Worm (Caenorhabditis elegans): ENCODE data around the gene Y65A5A.24.

Gene Y65A5A.24

ce11 chrIV:16393668-16394067 is at the start of gene Y65A5A.24:
Y65A5A.24 (plus strand) TSS chrIV:16393968.
- TF ChIP-seq ZK185.1 (tag; optimal IDR thresholded peaks at IDR 0.05; ENCODE audit: poor library complexity, severe bottlenecking) (no peak), Y79H2A.3 (GFP tag; conservative IDR thresholded peaks at IDR 0.05) (no peak), snpc-4 (GFP tag; optimal IDR thresholded peaks at IDR 0.05) (no peak), snpc-4 (tag; optimal IDR thresholded peaks at IDR 0.05) (peak in 1 of 4 experiments; percentile 36)

ce11 chrIV:16346514-16346913 is 47.3 kb upstream of the Y65A5A.24 start, which contains the start of gene C35D6.3:
C35D6.3 (plus strand) TSS chrIV:16346814.
- TF ChIP-seq ztf-26 (tag; optimal IDR thresholded peaks at IDR 0.05) (no peak), F22D6.2 (tag; optimal IDR thresholded peaks at IDR 0.05) (no peak), nhr-90 (tag; optimal IDR thresholded peaks at IDR 0.05) (no peak), lag-1 (GFP tag; IDR thresholded peaks at IDR 0.05) (no peak), snpc-1.1 (tag; optimal IDR thresholded peaks at IDR 0.05; ENCODE audit: insufficient read depth) (no peak), zfh-2 (GFP tag; conservative IDR thresholded peaks at IDR 0.05) (no peak), dox-1 (GFP tag; IDR thresholded peaks at IDR 0.05) (no peak), die-1 (tag; optimal IDR thresholded peaks at IDR 0.05) (no peak), attf-5 (GFP tag; optimal IDR thresholded peaks at IDR 0.05) (no peak), F39B2.1 (GFP tag; IDR thresholded peaks at IDR 0.05) (no peak), efl-1 (GFP tag; optimal IDR thresholded peaks at IDR 0.05) (no peak), let-607 (tag; optimal IDR thresholded peaks at IDR 0.05) (no peak), madf-8 (GFP tag; conservative IDR thresholded peaks at IDR 0.05) (no peak), aptf-3 (GFP tag; IDR thresholded peaks at IDR 0.05) (no peak)

DNA sequence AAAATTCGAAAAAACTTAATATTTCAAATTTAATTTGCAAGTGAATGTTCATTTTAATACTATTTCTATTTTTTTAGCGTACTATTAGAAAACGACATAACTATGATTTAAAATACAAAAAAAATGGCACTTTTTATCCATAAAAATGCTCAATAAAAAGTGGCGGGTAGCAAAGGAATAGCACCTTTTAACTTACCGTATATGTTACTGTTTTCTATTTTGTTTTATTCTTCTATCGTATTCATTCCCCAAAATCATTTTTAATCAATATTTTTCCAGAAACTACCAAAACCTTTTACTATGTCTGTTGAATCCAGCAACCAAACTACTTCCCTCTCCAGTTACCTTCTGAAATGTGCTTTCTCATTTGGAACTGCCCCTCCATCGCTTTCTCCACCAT is 43.1 kb upstream of the Y65A5A.24 start, which contains the start of gene C35D6.4:
C35D6.4 (plus strand) TSS at position 301 of the 400 bp plus-strand sequence.
- TF ChIP-seq ztf-6 (GFP tag; IDR thresholded peaks at IDR 0.05): no peak
- no peak for TF ChIP-seq mes-4 (tag; optimal IDR thresholded peaks at IDR 0.05)
- no peak for TF ChIP-seq cebp-2 (GFP tag; IDR thresholded peaks at IDR 0.05)
- no peak for TF ChIP-seq dox-1 (GFP tag; IDR thresholded peaks at IDR 0.05)
- no peak for TF ChIP-seq hlh-26 (GFP tag; conservative IDR thresholded peaks at IDR 0.05)
- no peak for TF ChIP-seq lin-40 (tag; optimal IDR thresholded peaks at IDR 0.05)
- TF ChIP-seq ceh-79 (tag; optimal IDR thresholded peaks at IDR 0.05): no peak
- no peak for TF ChIP-seq xnd-1 (tag; optimal IDR thresholded peaks at IDR 0.05)
- no peak for TF ChIP-seq attf-6 (GFP tag; IDR thresholded peaks at IDR 0.05)
- TF ChIP-seq repo-1 (tag; optimal IDR thresholded peaks at IDR 0.05): no peak
- no peak for TF ChIP-seq F55B11.4 (tag; optimal IDR thresholded peaks at IDR 0.05; ENCODE audit: borderline replicate concordance, insufficient read depth)
- no peak for TF ChIP-seq madf-8 (GFP tag; conservative IDR thresholded peaks at IDR 0.05)
- TF ChIP-seq lin-26 (GFP tag; IDR thresholded peaks at IDR 0.05): no peak

- no peak for TF ChIP-seq nhr-179 (tag; optimal IDR thresholded peaks at IDR 0.05)
- TF ChIP-seq gei-17 (GFP tag; optimal IDR thresholded peaks at IDR 0.05): no peak
- no peak for TF ChIP-seq die-1 (tag; optimal IDR thresholded peaks at IDR 0.05)
- TF ChIP-seq snpc-1.1 (tag; optimal IDR thresholded peaks at IDR 0.05; ENCODE audit: insufficient read depth): no peak
- no peak for TF ChIP-seq nhr-90 (tag; optimal IDR thresholded peaks at IDR 0.05)
- TF ChIP-seq xnd-1 (tag; optimal IDR thresholded peaks at IDR 0.05): no peak
- no peak for TF ChIP-seq unc-130 (GFP tag; optimal IDR thresholded peaks at IDR 0.05)
- TF ChIP-seq hmg-1.2 (GFP tag; IDR thresholded peaks at IDR 0.05): no peak
- no peak for TF ChIP-seq ZK185.1 (tag; optimal IDR thresholded peaks at IDR 0.05; ENCODE audit: poor library complexity, severe bottlenecking)
- no peak for TF ChIP-seq ztf-6 (GFP tag; IDR thresholded peaks at IDR 0.05)
- no peak for TF ChIP-seq F33H1.4 (GFP tag; IDR thresholded peaks at IDR 0.05)
- no peak for TF ChIP-seq tbp1 (GFP tag; optimal IDR thresholded peaks at IDR 0.05)
- no peak for TF ChIP-seq attf-3 (GFP tag; conservative IDR thresholded peaks at IDR 0.05)
- TF ChIP-seq him-1 (tag; optimal IDR thresholded peaks at IDR 0.05): no peak
- TF ChIP-seq K12H6.12 (tag; optimal IDR thresholded peaks at IDR 0.05): no peak
- TF ChIP-seq nhr-80 (tag; optimal IDR thresholded peaks at IDR 0.05): no peak
- no peak for TF ChIP-seq nfya-2 (GFP tag; IDR thresholded peaks at IDR 0.05)
- no peak for TF ChIP-seq lin-26 (GFP tag; IDR thresholded peaks at IDR 0.05)
- TF ChIP-seq hlh-26 (GFP tag; conservative IDR thresholded peaks at IDR 0.05): no peak
Measured at ce11 chrIV:16364581-16364980, 29.2 kb upstream of the Y65A5A.24 start.
